Fruit fly (Drosophila melanogaster) whole organism, embryonic: ENCODE data around the gene Obp83ef.
A peak's percentile ranks its signal among the peaks of the same experiment; 100 is the strongest.

ENCODE experiments used
- ATbp ChIP-seq: fragments of 200-800 bp; sonication (Bioruptor generic); optimal IDR thresholded peaks from 2 replicates; lab custom pipeline; 2017; ENCODE audit warnings: missing biosample characterization, mild to moderate bottlenecking, missing genetic modification characterization, missing genetic modification reagents
- Abd-B ChIP-seq: fragments of 200-800 bp; sonication (Bioruptor generic); optimal IDR thresholded peaks from 2 replicates; lab custom pipeline; 2018; ENCODE audit warnings: missing biosample characterization, mild to moderate bottlenecking, missing genetic modification characterization, moderate library complexity
- Bdp1 ChIP-seq: fragments of 200-800 bp; sonication (Bioruptor generic); optimal IDR thresholded peaks from 3 replicates; lab custom pipeline; 2016; ENCODE audit warnings: missing biosample characterization, missing genetic modification characterization
- CG10209 ChIP-seq: fragments of 200-800 bp; sonication (Bioruptor generic); optimal IDR thresholded peaks from 3 replicates; lab custom pipeline; 2017; ENCODE audit warnings: missing biosample characterization, mild to moderate bottlenecking, missing genetic modification characterization, missing genetic modification reagents
- CG11093 ChIP-seq: fragments of 200-800 bp; sonication (Bioruptor generic); IDR thresholded peaks from 3 replicates; pipeline ENCODE4 v1.3.6; 2022; ENCODE audit warnings: missing biosample characterization, missing genetic modification characterization
- CG11398 ChIP-seq: fragments of 200-800 bp; sonication (Bioruptor generic); optimal IDR thresholded peaks from 2 replicates; lab custom pipeline; 2016; ENCODE audit warnings: missing biosample characterization, missing genetic modification characterization
- CG11560 ChIP-seq: fragments of 200-800 bp; sonication (Bioruptor generic); IDR thresholded peaks from 3 replicates; pipeline ENCODE4 v1.3.6; 2022; ENCODE audit warnings: missing biosample characterization, missing genetic modification characterization
- CG12942 ChIP-seq: fragments of 200-800 bp; sonication (Bioruptor generic); optimal IDR thresholded peaks from 3 replicates; lab custom pipeline; 2016; ENCODE audit warnings: missing biosample characterization, missing genetic modification characterization
- CG13424 ChIP-seq: fragments of 200-800 bp; sonication (Bioruptor generic); optimal IDR thresholded peaks from 2 replicates; lab custom pipeline; 2019; ENCODE audit warnings: missing biosample characterization, mild to moderate bottlenecking, missing genetic modification characterization, moderate library complexity
- CG13775 ChIP-seq: fragments of 200-800 bp; sonication (Bioruptor generic); optimal IDR thresholded peaks from 3 replicates; lab custom pipeline; 2017; ENCODE audit warnings: missing biosample characterization, mild to moderate bottlenecking, missing genetic modification characterization
- CG17829 ChIP-seq: fragments of 200-800 bp; optimal IDR thresholded peaks from 2 replicates; lab custom pipeline; 2019; ENCODE audit warnings: missing biosample characterization, mild to moderate bottlenecking, missing genetic modification characterization, moderate library complexity
- CG2120 ChIP-seq: fragments of 200-800 bp; sonication (Bioruptor generic); optimal IDR thresholded peaks from 3 replicates; lab custom pipeline; 2016; ENCODE audit warnings: missing biosample characterization, missing genetic modification characterization
- CG3281 ChIP-seq: fragments of 200-800 bp; sonication (Bioruptor generic); optimal IDR thresholded peaks from 3 replicates; lab custom pipeline; 2017; ENCODE audit warnings: missing biosample characterization, mild to moderate bottlenecking, missing genetic modification characterization
- CG4707 ChIP-seq: fragments of 200-800 bp; sonication (Bioruptor generic); optimal IDR thresholded peaks from 2 replicates; lab custom pipeline; 2018; ENCODE audit warnings: missing biosample characterization, mild to moderate bottlenecking, missing genetic modification characterization, moderate library complexity
- CG5180 ChIP-seq: fragments of 200-800 bp; sonication (Bioruptor generic); optimal IDR thresholded peaks from 3 replicates; lab custom pipeline; 2017; ENCODE audit warnings: missing biosample characterization, missing genetic modification characterization, mild to moderate bottlenecking, moderate library complexity, missing genetic modification reagents
- CG6272 ChIP-seq: fragments of 200-800 bp; sonication (Bioruptor generic); IDR thresholded peaks from 2 replicates; pipeline ENCODE4 v1.3.6; 2022; ENCODE audit warnings: missing biosample characterization, missing genetic modification characterization
- CG6689 ChIP-seq: fragments of 200-800 bp; sonication (Bioruptor generic); IDR thresholded peaks from 2 replicates; pipeline ENCODE4 v1.3.6; 2022; ENCODE audit warnings: missing biosample characterization, missing genetic modification characterization
- CG8359 ChIP-seq: fragments of 200-800 bp; sonication (Bioruptor generic); optimal IDR thresholded peaks from 2 replicates; lab custom pipeline; 2017; ENCODE audit warnings: missing biosample characterization, mild to moderate bottlenecking, missing genetic modification characterization, borderline replicate concordance
- CG9932 ChIP-seq: fragments of 200-800 bp; sonication (Bioruptor generic); IDR thresholded peaks from 2 replicates; pipeline ENCODE4 v1.3.6; 2022; ENCODE audit warnings: missing biosample characterization, missing genetic modification characterization
- D19B ChIP-seq: fragments of 200-800 bp; sonication (Bioruptor generic); optimal IDR thresholded peaks from 2 replicates; lab custom pipeline; 2017; ENCODE audit warnings: missing biosample characterization, mild to moderate bottlenecking, missing genetic modification characterization
- H2.0 ChIP-seq: fragments of 200-800 bp; sonication (Bioruptor generic); IDR thresholded peaks from 2 replicates; pipeline ENCODE4 v1.3.6; 2022; ENCODE audit warnings: missing biosample characterization, missing genetic modification characterization
- Hr51 ChIP-seq, 2 experiments: fragments of 200-800 bp; sonication (Bioruptor generic); optimal IDR thresholded peaks; 2 replicates in 1 of 2; 3 replicates in 1 of 2; lab custom pipeline; 2016 to 2018; ENCODE audit warnings: missing biosample characterization in 2 of 2, missing genetic modification characterization in 2 of 2, mild to moderate bottlenecking in 1 of 2, moderate library complexity in 1 of 2
- MTF-1 ChIP-seq: fragments of 200-800 bp; sonication (Bioruptor generic); optimal IDR thresholded peaks from 2 replicates; lab custom pipeline; 2018; ENCODE audit warnings: missing biosample characterization, mild to moderate bottlenecking, missing genetic modification characterization, borderline replicate concordance
- Mad ChIP-seq: fragments of 200-800 bp; sonication (Bioruptor generic); optimal IDR thresholded peaks from 2 replicates; lab custom pipeline; 2016; ENCODE audit warnings: missing biosample characterization, missing genetic modification characterization
- Meics ChIP-seq: fragments of 200-800 bp; sonication (Bioruptor generic); optimal IDR thresholded peaks from 2 replicates; lab custom pipeline; 2017; ENCODE audit warnings: missing biosample characterization, mild to moderate bottlenecking, missing genetic modification characterization
- Nf-YB ChIP-seq: fragments of 200-800 bp; sonication (Bioruptor generic); optimal IDR thresholded peaks from 3 replicates; lab custom pipeline; 2019; ENCODE audit warnings: missing biosample characterization, mild to moderate bottlenecking, missing genetic modification characterization, moderate library complexity
- Rx ChIP-seq: fragments of 200-800 bp; sonication (Bioruptor generic); IDR thresholded peaks from 2 replicates; pipeline ENCODE4 v1.3.6; 2022; ENCODE audit warnings: missing biosample characterization, missing genetic modification characterization
- Sox100B ChIP-seq: fragments of 200-800 bp; sonication (Bioruptor generic); optimal IDR thresholded peaks from 3 replicates; lab custom pipeline; 2018; ENCODE audit warnings: missing biosample characterization, mild to moderate bottlenecking, missing genetic modification characterization
- Sox102F ChIP-seq: fragments of 200-800 bp; sonication (Bioruptor generic); optimal IDR thresholded peaks from 2 replicates; lab custom pipeline; 2018; ENCODE audit warnings: missing biosample characterization, mild to moderate bottlenecking, missing genetic modification characterization, moderate library complexity
- Trl ChIP-seq, 3 experiments: fragments of >200 bp in 2 of 3; fragments of 200-800 bp in 1 of 3; sonication (Bioruptor generic) in 1 of 3; optimal IDR thresholded peaks; 2 replicates in 1 of 3; 3 replicates in 2 of 3; lab custom pipeline; 2016 to 2017; ENCODE audit warnings: missing biosample characterization in 1 of 3, missing genetic modification characterization in 1 of 3
- al ChIP-seq: fragments of 200-800 bp; sonication (Bioruptor generic); IDR thresholded peaks from 2 replicates; pipeline ENCODE4 v1.3.6; 2022; ENCODE audit warnings: missing biosample characterization, missing genetic modification characterization
- chinmo ChIP-seq: fragments of 200-800 bp; sonication (Bioruptor generic); IDR thresholded peaks from 4 replicates; pipeline ENCODE4 v1.3.6; 2022; ENCODE audit warnings: missing biosample characterization, missing genetic modification characterization; ENCODE audit not compliant: partially characterized antibody
- dan ChIP-seq: fragments of 200-800 bp; sonication (Bioruptor generic); IDR thresholded peaks from 2 replicates; pipeline ENCODE4 v1.3.6; 2022; ENCODE audit warnings: missing biosample characterization, missing genetic modification characterization
- dpn ChIP-seq, 2 experiments: fragments of 200-800 bp; sonication (Bioruptor generic); optimal IDR thresholded peaks; 3 replicates each; lab custom pipeline; 2016; ENCODE audit warnings: missing biosample characterization in 2 of 2, missing genetic modification characterization in 2 of 2
- gcm ChIP-seq: fragments of 200-800 bp; sonication (Bioruptor generic); optimal IDR thresholded peaks from 2 replicates; lab custom pipeline; 2019; ENCODE audit warnings: missing biosample characterization, mild to moderate bottlenecking, missing genetic modification characterization, moderate library complexity
- gem ChIP-seq: fragments of 200-800 bp; sonication (Bioruptor generic); optimal IDR thresholded peaks from 2 replicates; lab custom pipeline; 2019; ENCODE audit warnings: missing biosample characterization, mild to moderate bottlenecking, missing genetic modification characterization, moderate library complexity
- ind ChIP-seq: fragments of 200-800 bp; sonication (Bioruptor generic); optimal IDR thresholded peaks from 3 replicates; lab custom pipeline; 2016; ENCODE audit warnings: missing biosample characterization, missing genetic modification characterization
- jumu ChIP-seq: fragments of 200-800 bp; sonication (Bioruptor generic); optimal IDR thresholded peaks from 3 replicates; lab custom pipeline; 2016; ENCODE audit warnings: missing biosample characterization, missing genetic modification characterization
- kni ChIP-seq: fragments of 200-800 bp; sonication (Bioruptor generic); optimal IDR thresholded peaks from 3 replicates; lab custom pipeline; 2017; ENCODE audit warnings: mild to moderate bottlenecking, missing biosample characterization, missing genetic modification reagents, missing genetic modification characterization
- nom ChIP-seq: fragments of 200-800 bp; sonication (Bioruptor generic); optimal IDR thresholded peaks from 2 replicates; lab custom pipeline; 2017; ENCODE audit warnings: missing biosample characterization, missing genetic modification characterization, mild to moderate bottlenecking, moderate library complexity, missing genetic modification reagents
- otp ChIP-seq: fragments of 200-800 bp; sonication (Bioruptor generic); IDR thresholded peaks from 3 replicates; pipeline ENCODE4, ENCODE4 v1.3.6; 2022; ENCODE audit warnings: missing biosample characterization, missing genetic modification characterization
- row ChIP-seq: fragments of 200-800 bp; sonication (Bioruptor generic); IDR thresholded peaks from 3 replicates; pipeline ENCODE4 v1.3.6; 2022; ENCODE audit warnings: missing biosample characterization, missing genetic modification characterization
- sd ChIP-seq: fragments of 200-800 bp; sonication (Bioruptor generic); optimal IDR thresholded peaks from 3 replicates; lab custom pipeline; 2018; ENCODE audit warnings: missing biosample characterization, mild to moderate bottlenecking, missing genetic modification characterization, moderate library complexity
- seq ChIP-seq: fragments of 200-800 bp; sonication (Bioruptor generic); IDR thresholded peaks from 2 replicates; pipeline ENCODE4 v1.3.6; 2022; ENCODE audit warnings: missing biosample characterization, missing genetic modification characterization
- sisA ChIP-seq: fragments of 200-800 bp; sonication (Bioruptor generic); IDR thresholded peaks from 2 replicates; pipeline ENCODE4 v1.3.6; 2022; ENCODE audit warnings: missing biosample characterization, missing genetic modification characterization
- tin ChIP-seq: fragments of 200-800 bp; sonication (Bioruptor generic); optimal IDR thresholded peaks from 3 replicates; lab custom pipeline; 2016; ENCODE audit warnings: missing biosample characterization, missing genetic modification characterization
- unc-4 ChIP-seq: fragments of 200-800 bp; sonication (Bioruptor generic); IDR thresholded peaks from 2 replicates; pipeline ENCODE4 v1.3.6; 2022; ENCODE audit warnings: missing biosample characterization, missing genetic modification characterization; ENCODE audit not compliant: partially characterized antibody

Obp83ef gene

DNA sequence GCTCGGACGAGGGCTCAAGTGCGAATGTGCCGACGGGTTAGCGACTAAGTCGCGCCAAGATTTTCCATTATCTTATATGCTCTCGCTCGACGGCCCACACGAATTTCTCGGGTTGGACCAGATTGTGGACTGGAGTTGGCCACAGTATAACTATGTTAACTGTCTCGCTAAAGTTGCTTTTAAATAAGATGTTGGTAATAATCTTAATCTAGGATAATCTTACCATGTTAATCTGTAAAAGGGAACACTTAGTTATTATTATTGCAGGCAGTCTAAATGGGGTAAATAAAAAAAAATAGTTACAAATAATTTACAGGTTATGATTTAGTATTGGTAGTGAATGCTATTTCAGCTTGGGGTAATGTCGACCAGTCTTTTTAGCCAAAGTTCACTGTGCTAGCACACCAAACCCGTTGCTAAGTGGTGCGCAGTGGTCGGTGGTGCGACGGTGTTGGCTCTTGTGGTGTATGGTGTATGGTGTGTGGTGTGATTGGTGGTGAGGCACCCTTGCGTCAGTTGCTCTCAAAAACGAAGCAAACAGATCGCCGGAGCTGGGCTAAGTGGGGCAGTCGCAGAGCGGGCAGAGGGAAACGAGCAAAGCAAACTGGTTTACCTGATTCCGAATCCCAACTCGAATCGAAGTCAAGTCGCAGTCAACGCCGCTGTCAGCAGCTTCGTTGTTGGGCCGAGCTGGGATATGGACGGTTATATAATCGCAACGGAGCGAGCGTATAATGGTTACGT, 1.6 kb upstream of the Obp83ef start, which contains the start of gene Obp83g:
Gene Obp83g, minus strand, starts transcription at position 51 of the 744 bp plus-strand sequence.
- no peak for TF ChIP-seq CG4707 (GFP tag; lab: Kevin White, UChicago)
- TF ChIP-seq H2.0 (GFP tag; lab: Robert Waterston, UW), result 0 out of 2 replicates have a peak, but pooled peaks have one; percentile 21
- 0 out of 3 replicates have a peak, but pooled peaks have one; percentile 7 for TF ChIP-seq otp (GFP tag; lab: Robert Waterston, UW)
- peak; percentile 9 for TF ChIP-seq CG13775 (GFP tag; lab: Kevin White, UChicago)
- no peak for TF ChIP-seq dan (GFP tag; lab: Robert Waterston, UW)
- no peak for TF ChIP-seq unc-4 (GFP tag; lab: Robert Waterston, UW)
- TF ChIP-seq ATbp (GFP tag; lab: Kevin White, UChicago), result peak; percentile 29
- TF ChIP-seq Trl (optimal IDR thresholded peaks at IDR 0.05; lab: Kevin White, UChicago), result no peak
- no peak for TF ChIP-seq Trl (GFP tag; optimal IDR thresholded peaks at IDR 0.05; lab: Kevin White, UChicago)
- TF ChIP-seq ind, result peak; percentile 40
- no peak for TF ChIP-seq MTF-1 (GFP tag; lab: Kevin White, UChicago)
- no peak for TF ChIP-seq gcm (GFP tag; lab: Kevin White, UChicago)
- no peak for TF ChIP-seq Mad (GFP tag; lab: Kevin White, UChicago)
- peak; percentile 48 for TF ChIP-seq sisA (GFP tag; lab: Robert Waterston, UW)
- TF ChIP-seq CG9932, result peak; percentile 81
- TF ChIP-seq Bdp1 (GFP tag; lab: Kevin White, UChicago), result no peak
- TF ChIP-seq CG6272 (GFP tag; lab: Robert Waterston, UW), result peak; percentile 10; the same call in 1 of the 2 replicates
- no peak for TF ChIP-seq CG12942 (GFP tag; lab: Kevin White, UChicago)
- TF ChIP-seq seq (GFP tag; lab: Robert Waterston, UW), result 0 out of 2 replicates have a peak, but pooled peaks have one; percentile 8
- peak; percentile 83 for TF ChIP-seq row (GFP tag; lab: Robert Waterston, UW)
- TF ChIP-seq Meics, result peak; percentile 48
- TF ChIP-seq Abd-B, result peak; percentile 21
- 0 out of 2 replicates have a peak, but pooled peaks have one; percentile 29 for TF ChIP-seq CG6689
- TF ChIP-seq dpn (GFP tag; optimal IDR thresholded peaks at IDR 0.05; lab: Kevin White, UChicago), result peak in 1 of 2 experiments; percentile 46
- TF ChIP-seq Rx (GFP tag; lab: Robert Waterston, UW), result 0 out of 2 replicates have a peak, but pooled peaks have one; percentile 16
- peak in 1 of 2 experiments; percentile 69 for TF ChIP-seq Hr51 (GFP tag; optimal IDR thresholded peaks at IDR 0.05; lab: Kevin White, UChicago)
- peak; percentile 66 for TF ChIP-seq CG3281 (GFP tag; lab: Kevin White, UChicago)
- peak; percentile 28 for TF ChIP-seq sd (tag; lab: Kevin White, UChicago)
- TF ChIP-seq CG11560 (tag; lab: Robert Waterston, UW), result no peak
- no peak for TF ChIP-seq CG11398 (GFP tag; lab: Kevin White, UChicago)
- TF ChIP-seq Nf-YB (GFP tag; lab: Kevin White, UChicago), result peak; percentile 5
- peak; percentile 9 for TF ChIP-seq CG17829 (tag; lab: Kevin White, UChicago)
- peak; percentile 25 for TF ChIP-seq tin
- TF ChIP-seq CG10209 (GFP tag; lab: Kevin White, UChicago), result peak; percentile 23
- TF ChIP-seq chinmo, result peak; percentile 79; the same call in 2 of the 4 replicates
- TF ChIP-seq CG2120, result peak; percentile 70
- TF ChIP-seq CG8359 (GFP tag; lab: Kevin White, UChicago), result no peak
- TF ChIP-seq CG5180, result peak; percentile 75
- peak; percentile 60 for TF ChIP-seq CG13424 (tag; lab: Kevin White, UChicago)
- TF ChIP-seq gem (tag; lab: Kevin White, UChicago), result peak; percentile 66
- peak; percentile 56 for TF ChIP-seq Sox100B (GFP tag; lab: Kevin White, UChicago)
- TF ChIP-seq D19B, result peak; percentile 12
- TF ChIP-seq al, result peak; percentile 44
- TF ChIP-seq jumu, result no peak
- TF ChIP-seq CG11093 (GFP tag; lab: Robert Waterston, UW), result no peak
- TF ChIP-seq kni, result peak; percentile 46
- TF ChIP-seq Sox102F (GFP tag; lab: Kevin White, UChicago), result peak; percentile 47
- TF ChIP-seq nom (GFP tag; lab: Kevin White, UChicago), result peak; percentile 72
